Fruit fly (Drosophila melanogaster) whole organism, prepupa: ENCODE data around the gene yellow-k.

Experiments used
- CG31627 ChIP-seq: fragments of 200-800 bp; sonication (Bioruptor generic); optimal IDR thresholded peaks from 3 replicates; lab custom pipeline; 2016; ENCODE audit warnings: missing biosample characterization, missing genetic modification characterization
- CG8632 ChIP-seq: fragments of 200-800 bp; sonication (Bioruptor generic); optimal IDR thresholded peaks from 3 replicates; lab custom pipeline; 2016; ENCODE audit warnings: missing biosample characterization, missing genetic modification characterization
- CG9139 ChIP-seq: fragments of 200-800 bp; sonication (Bioruptor generic); optimal IDR thresholded peaks from 3 replicates; lab custom pipeline; 2017; ENCODE audit warnings: missing biosample characterization, mild to moderate bottlenecking, missing genetic modification characterization
- Eip75B ChIP-seq: fragments of 200-800 bp; sonication (Bioruptor generic); optimal IDR thresholded peaks from 3 replicates; lab custom pipeline; 2016; ENCODE audit warnings: missing biosample characterization, missing genetic modification characterization
- Ets96B ChIP-seq: fragments of 200-800 bp; optimal IDR thresholded peaks from 2 replicates; lab custom pipeline; 2019; ENCODE audit warnings: missing biosample characterization, mild to moderate bottlenecking, missing genetic modification characterization, moderate library complexity
- fd85E ChIP-seq: fragments of 200-800 bp; sonication (Bioruptor generic); optimal IDR thresholded peaks from 3 replicates; lab custom pipeline; 2016; ENCODE audit warnings: missing biosample characterization, missing genetic modification characterization
- lz ChIP-seq: fragments of 200-800 bp; sonication (Bioruptor generic); optimal IDR thresholded peaks from 3 replicates; lab custom pipeline; 2016; ENCODE audit warnings: missing biosample characterization, missing genetic modification characterization
- pdm3 ChIP-seq: fragments of 200-800 bp; sonication (Bioruptor generic); optimal IDR thresholded peaks from 3 replicates; lab custom pipeline; 2016; ENCODE audit warnings: missing biosample characterization, missing genetic modification characterization
- svp ChIP-seq: fragments of 200-800 bp; sonication (Bioruptor generic); peaks from one replicate; lab custom pipeline; 2016; ENCODE audit warnings: missing biosample characterization, missing genetic modification characterization

DNA sequence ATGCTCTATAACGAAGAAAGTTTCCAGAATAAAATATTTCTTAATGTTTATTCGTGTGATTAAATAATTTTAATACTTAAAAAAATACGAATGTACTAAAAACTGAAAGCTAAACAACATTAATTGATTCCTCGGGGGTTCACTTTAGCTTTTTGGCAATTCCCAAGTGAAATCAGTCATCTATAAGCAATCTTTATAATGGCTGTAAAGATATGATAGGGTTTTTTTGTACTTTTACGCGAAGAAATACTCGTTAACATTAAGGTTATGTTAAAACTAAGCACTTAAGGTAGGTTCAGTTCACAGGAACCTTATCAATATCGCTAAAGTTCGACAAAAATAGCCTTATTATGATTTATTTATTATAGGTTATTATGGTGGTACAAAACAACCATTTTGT is 500 bp upstream of the yellow-k start:
- no peak for TF ChIP-seq fd85E (GFP tag; lab: Kevin White, UChicago)
- no peak for TF ChIP-seq CG8632 (GFP tag; lab: Kevin White, UChicago)
- no peak for TF ChIP-seq pdm3
- TF ChIP-seq lz (GFP tag; lab: Kevin White, UChicago), result no peak
- TF ChIP-seq CG31627, result no peak
- TF ChIP-seq CG9139 (GFP tag; lab: Kevin White, UChicago), result no peak
- no peak for TF ChIP-seq Ets96B (tag; lab: Kevin White, UChicago)
- no peak for TF ChIP-seq Eip75B
- no peak for TF ChIP-seq svp (GFP tag; lab: Kevin White, UChicago)
